Worm (Caenorhabditis elegans) whole organism, early embryonic: ENCODE results near the gene lias-1.

Source experiments
- B0310.2 ChIP-seq: sonication (generic microtip); optimal IDR thresholded peaks from 2 replicates; lab custom pipeline; 2016; ENCODE audit warnings: mild to moderate bottlenecking, missing genetic modification characterization, missing compliant biosample characterization
- aly-1 ChIP-seq: sonication (generic microtip); optimal IDR thresholded peaks from 2 replicates; lab custom pipeline; 2016; ENCODE audit warnings: missing genetic modification characterization, missing compliant biosample characterization
- ama-1 ChIP-seq: fragments of 150-350 bp; optimal IDR thresholded peaks from 2 replicates; lab custom pipeline; 2014
- ceh-13 ChIP-seq: fragments of 200-800 bp; sonication (Bioruptor generic); optimal IDR thresholded peaks from 2 replicates; lab custom pipeline; 2018; ENCODE audit warnings: mild to moderate bottlenecking, missing genetic modification characterization, missing compliant biosample characterization
- ceh-36 ChIP-seq: sonication (generic microtip); optimal IDR thresholded peaks from 2 replicates; lab custom pipeline; 2016; ENCODE audit warnings: missing genetic modification characterization, inconsistent platforms, missing compliant biosample characterization
- ets-7 ChIP-seq: sonication (generic microtip); optimal IDR thresholded peaks from 2 replicates; lab custom pipeline; 2016; ENCODE audit warnings: missing genotype, missing genetic modification characterization, missing compliant biosample characterization
- flt-1 ChIP-seq: fragments of 200-800 bp; sonication (Bioruptor generic); IDR thresholded peaks from 2 replicates; pipeline ENCODE4 v1.3.6; 2022; ENCODE audit warnings: missing genetic modification characterization, missing compliant biosample characterization
- hnd-1 ChIP-seq: sonication (generic microtip); optimal IDR thresholded peaks from 2 replicates; lab custom pipeline; 2016; ENCODE audit warnings: missing genetic modification characterization, missing compliant biosample characterization
- tbx-11 ChIP-seq: fragments of 200-800 bp; sonication (Bioruptor generic); IDR thresholded peaks from 2 replicates; pipeline ENCODE4 v1.3.6; 2022; ENCODE audit warnings: missing genetic modification characterization, missing compliant biosample characterization
- tbx-37 ChIP-seq: fragments of 200-800 bp; sonication (Bioruptor generic); conservative IDR thresholded peaks from 2 replicates; pipeline ENCODE4 v1.3.6; 2022; ENCODE audit warnings: missing genetic modification reagents, missing genetic modification characterization, missing compliant biosample characterization

DNA sequence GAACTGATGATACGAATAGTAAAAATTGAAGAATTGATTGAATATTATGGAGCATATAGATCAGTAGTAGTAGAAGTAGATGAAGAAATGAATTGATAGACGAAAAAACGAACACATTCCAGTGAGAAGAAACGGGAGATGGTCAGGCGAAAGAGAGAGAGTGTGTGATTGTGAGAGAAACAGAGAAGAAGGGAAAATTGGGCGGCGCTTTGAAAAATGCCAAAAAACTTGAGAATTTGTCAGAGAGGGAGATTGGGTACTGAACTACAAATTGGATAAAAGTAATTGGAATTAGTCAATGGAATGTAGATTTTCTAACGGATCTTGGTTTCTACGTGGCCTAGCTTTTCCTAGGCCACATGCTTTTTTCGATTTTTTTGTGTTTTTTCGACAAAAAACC lies 16.7 kb downstream of the lias-1 start, which contains the start of gene C34C12.7:
- TF ChIP-seq ceh-13 (GFP tag; lab: Kevin White, UChicago): no peak
- no peak for TF ChIP-seq flt-1 (GFP tag; lab: Robert Waterston, UW)
- no peak for TF ChIP-seq ama-1 (lab: Kevin White, UChicago)
- TF ChIP-seq tbx-37 (GFP tag; lab: Robert Waterston, UW): no peak
- TF ChIP-seq aly-1 (tag; lab: Kevin White, UChicago): no peak
- TF ChIP-seq B0310.2 (tag; lab: Kevin White, UChicago): no peak
- TF ChIP-seq ceh-36 (tag; lab: Kevin White, UChicago): no peak
- TF ChIP-seq hnd-1 (tag; lab: Kevin White, UChicago): no peak
- TF ChIP-seq ets-7: no peak
- no peak for TF ChIP-seq tbx-11
